Fruit fly (Drosophila melanogaster): Measurements from ENCODE around the gene CG17544.

- TF ChIP-seq EcR (GFP tag; optimal IDR thresholded peaks at IDR 0.05) (no peak), pan (optimal IDR thresholded peaks at IDR 0.05) (no peak)
Measured at dm6 chr2L:19421573-19421972, 23.3 kb upstream of the CG17544 start.

Measured in whole organism.